Worm (Caenorhabditis elegans) whole organism, L4/young adult: ENCODE measurements around the gene F33C8.2.

Experiments
- W03F9.2 ChIP-seq: fragments of 150-350 bp; optimal IDR thresholded peaks from 2 replicates; lab custom pipeline; 2014; ENCODE audit warnings: missing biosample characterization, missing genetic modification characterization
- dao-5 ChIP-seq: sonication (generic microtip); optimal IDR thresholded peaks from 2 replicates; lab custom pipeline; 2016; ENCODE audit warnings: missing genotype, missing genetic modification characterization, moderate library complexity, missing compliant biosample characterization
- him-1 ChIP-seq: sonication (generic microtip); optimal IDR thresholded peaks from 2 replicates; lab custom pipeline; 2016; ENCODE audit warnings: missing genotype, missing genetic modification reagents, missing genetic modification characterization, missing compliant biosample characterization

The F33C8.2 gene

DNA sequence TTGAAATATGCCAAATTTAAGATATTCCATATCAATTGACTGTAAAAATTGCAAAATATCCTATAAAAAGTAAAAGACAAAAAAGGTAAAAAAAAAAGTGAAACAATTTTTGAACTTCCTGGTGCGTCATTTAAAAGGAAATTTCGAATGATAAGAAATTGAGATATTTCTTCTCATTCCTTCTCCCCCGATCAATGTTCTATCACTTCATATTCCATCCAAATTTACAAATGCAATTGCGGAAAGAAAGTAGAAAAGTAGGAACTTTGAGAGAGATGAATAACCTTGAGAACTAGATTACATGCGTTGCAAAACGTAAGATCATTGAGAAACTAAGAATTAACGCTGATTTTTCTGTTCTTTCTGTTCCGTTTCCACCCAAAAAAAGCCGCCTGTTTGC, 11.6 kb upstream of the F33C8.2 start:
- TF ChIP-seq W03F9.2 (tag; lab: Kevin White, UChicago) = no peak
- no peak for TF ChIP-seq dao-5 (tag; lab: Kevin White, UChicago)
- no peak for TF ChIP-seq him-1 (tag; lab: Kevin White, UChicago)

DNA sequence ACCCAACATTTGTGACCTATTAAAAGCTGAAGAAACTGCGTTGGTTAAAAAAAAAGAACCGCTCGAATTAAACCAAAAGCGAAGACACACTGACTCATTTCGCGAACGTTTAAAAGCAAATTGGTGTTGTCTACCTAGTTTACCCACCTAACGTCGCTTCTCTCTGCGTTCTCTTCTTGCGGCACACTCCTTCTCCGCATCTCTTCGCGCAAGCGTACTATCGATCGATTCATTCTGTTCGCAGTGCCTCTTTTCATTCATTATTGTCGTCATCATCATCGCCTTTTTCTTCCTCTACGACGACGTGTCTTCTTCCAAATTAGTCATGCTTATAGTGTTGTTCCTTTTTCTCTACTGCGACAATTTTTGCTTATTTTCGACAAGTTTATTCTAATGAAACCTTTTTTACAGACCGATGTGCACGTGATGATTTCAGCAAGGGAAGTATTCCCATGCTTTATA, 10.0 kb upstream of the F33C8.2 start, which contains the start of gene atrn-1:
TSS of gene atrn-1 (plus strand) at position 412 of the 462 bp plus-strand sequence.
- no peak for TF ChIP-seq him-1 (tag; lab: Kevin White, UChicago)
- no peak for TF ChIP-seq dao-5 (tag; lab: Kevin White, UChicago)
- no peak for TF ChIP-seq W03F9.2 (tag; lab: Kevin White, UChicago)

ce11 chrX:14715459-14715858, 5.7 kb upstream of the F33C8.2 start:
- no peak for TF ChIP-seq dao-5 (tag; lab: Kevin White, UChicago)
- TF ChIP-seq him-1 (tag; lab: Kevin White, UChicago) = no peak
- no peak for TF ChIP-seq W03F9.2 (tag; lab: Kevin White, UChicago)

- no peak for TF ChIP-seq dao-5 (tag; lab: Kevin White, UChicago)
- no peak for TF ChIP-seq W03F9.2 (tag; lab: Kevin White, UChicago)
- no peak for TF ChIP-seq him-1 (tag; lab: Kevin White, UChicago)
Observed at ce11 chrX:14717782-14718181, 3.4 kb upstream of the F33C8.2 start.

DNA sequence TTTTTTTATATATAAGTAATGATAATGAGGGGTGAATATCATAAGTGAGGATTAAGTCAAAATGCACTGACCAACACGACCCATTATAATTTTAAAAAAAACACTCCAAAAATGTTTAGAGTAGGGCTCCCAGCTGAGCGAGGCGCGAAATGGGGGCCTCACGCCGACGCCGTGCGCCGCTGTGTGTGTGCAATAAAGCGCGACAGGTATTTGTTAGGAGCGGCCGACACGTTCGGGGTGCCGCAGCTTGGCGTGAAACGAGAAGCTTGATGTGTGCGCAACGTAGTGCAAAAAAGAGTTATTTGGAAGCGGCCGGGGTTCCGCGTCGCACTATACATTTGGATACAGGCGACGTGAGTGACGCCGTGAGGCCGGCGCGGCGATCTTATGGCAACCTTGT, 3.7 kb downstream of the F33C8.2 start:
- TF ChIP-seq dao-5 (tag; lab: Kevin White, UChicago) = no peak
- no peak for TF ChIP-seq him-1 (tag; lab: Kevin White, UChicago)
- TF ChIP-seq W03F9.2 (tag; lab: Kevin White, UChicago) = no peak

- TF ChIP-seq W03F9.2 (tag; lab: Kevin White, UChicago) (no peak), him-1 (tag; lab: Kevin White, UChicago) (no peak), dao-5 (tag; lab: Kevin White, UChicago) (no peak)
Observed at ce11 chrX:14729319-14729718, 8.1 kb downstream of the F33C8.2 start, which contains the start of gene tsp-8. TSS of gene tsp-8 (minus strand) at chrX:14729503.

DNA sequence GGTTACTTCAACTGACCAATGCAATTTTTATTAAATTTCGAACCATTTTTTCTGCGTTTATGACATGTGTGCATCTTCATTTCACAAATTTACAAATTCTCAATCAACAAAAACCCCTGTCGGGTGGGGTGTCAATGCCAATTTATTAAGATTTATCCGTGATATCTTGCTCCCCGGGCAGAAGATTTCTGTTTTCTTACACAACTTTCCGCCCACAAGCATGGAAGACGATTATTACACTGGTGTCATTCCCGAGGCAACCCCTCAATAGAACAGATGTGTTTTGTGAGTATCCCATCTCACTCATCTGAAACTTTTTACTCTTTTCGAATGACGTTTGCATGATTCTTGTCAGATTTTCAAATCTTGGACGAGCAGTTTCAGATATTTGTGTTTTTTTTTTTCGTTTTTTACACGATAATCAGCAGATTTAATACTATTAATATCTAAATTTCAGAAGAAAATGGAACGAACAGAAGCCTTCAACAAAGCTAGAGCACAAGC, 10.7 kb downstream of the F33C8.2 start, which contains the start of gene F33C8.4:
TSS of gene F33C8.4 (plus strand) at position 454 of the 504 bp plus-strand sequence.
- TF ChIP-seq W03F9.2 (tag; lab: Kevin White, UChicago) = no peak
- no peak for TF ChIP-seq dao-5 (tag; lab: Kevin White, UChicago)
- no peak for TF ChIP-seq him-1 (tag; lab: Kevin White, UChicago)

- TF ChIP-seq dao-5 (tag; lab: Kevin White, UChicago) = no peak
- no peak for TF ChIP-seq him-1 (tag; lab: Kevin White, UChicago)
- no peak for TF ChIP-seq W03F9.2 (tag; lab: Kevin White, UChicago)
Observed at ce11 chrX:14736220-14736619, 15.0 kb downstream of the F33C8.2 start.

ce11 chrX:14736955-14737621, 15.9 kb downstream of the F33C8.2 start:
- TF ChIP-seq dao-5 (tag; lab: Kevin White, UChicago) (no peak), W03F9.2 (tag; lab: Kevin White, UChicago) (no peak), him-1 (tag; lab: Kevin White, UChicago) (no peak)

ce11 chrX:14737623-14738022, 16.4 kb downstream of the F33C8.2 start:
- TF ChIP-seq him-1 (tag; lab: Kevin White, UChicago) (no peak), dao-5 (tag; lab: Kevin White, UChicago) (no peak), W03F9.2 (tag; lab: Kevin White, UChicago) (no peak)

ce11 chrX:14739466-14739865, 18.3 kb downstream of the F33C8.2 start:
- TF ChIP-seq him-1 (tag; lab: Kevin White, UChicago) (no peak), W03F9.2 (tag; lab: Kevin White, UChicago) (no peak), dao-5 (tag; lab: Kevin White, UChicago) (no peak)

ce11 chrX:14740019-14740418, 18.8 kb downstream of the F33C8.2 start, which contains the start of gene C05G5.1:
TSS of gene C05G5.1 (minus strand) at chrX:14740119.
- TF ChIP-seq him-1 (tag; lab: Kevin White, UChicago) = no peak
- no peak for TF ChIP-seq dao-5 (tag; lab: Kevin White, UChicago)
- TF ChIP-seq W03F9.2 (tag; lab: Kevin White, UChicago) = no peak

- TF ChIP-seq him-1 (tag; lab: Kevin White, UChicago) (no peak), W03F9.2 (tag; lab: Kevin White, UChicago) (no peak), dao-5 (tag; lab: Kevin White, UChicago) (no peak)
Observed at ce11 chrX:14743210-14743609, 22.0 kb downstream of the F33C8.2 start.
